Fruit fly (Drosophila melanogaster): ENCODE results near the gene BI-1.

BI-1 gene

dm6 chr3L:8346100-8346980 is 37.6 kb upstream of the BI-1 start, which contains the start of the genes CG7182 and GAPcenA (continued):
- TF ChIP-seq fd3F (GFP tag; optimal IDR thresholded peaks at IDR 0.05) (peak; percentile 68), Oli (tag; optimal IDR thresholded peaks at IDR 0.05) (peak; percentile 70), CG43689 (GFP tag; IDR thresholded peaks at IDR 0.05) (no peak), pzg (GFP tag; optimal IDR thresholded peaks at IDR 0.05) (peak; percentile 36), Hand (GFP tag; optimal IDR thresholded peaks at IDR 0.05) (peak; percentile 8), zen2 (GFP tag; IDR thresholded peaks at IDR 0.05; ENCODE audit: partially characterized antibody) (no peak), CG13894 (tag; optimal IDR thresholded peaks at IDR 0.05) (peak; percentile 71), bigmax (GFP tag; optimal IDR thresholded peaks at IDR 0.05) (no peak), kay (GFP tag; optimal IDR thresholded peaks at IDR 0.05) (peak; percentile 33), Myb (GFP tag; optimal IDR thresholded peaks at IDR 0.05) (peak; percentile 22), B-H2 (GFP tag; optimal IDR thresholded peaks at IDR 0.05) (peak; percentile 83), Hr3 (GFP tag; optimal IDR thresholded peaks at IDR 0.05) (peak; percentile 82), eyg (GFP tag; optimal IDR thresholded peaks at IDR 0.05) (no peak), sna (GFP tag; IDR thresholded peaks at IDR 0.05; ENCODE audit: partially characterized antibody) (peak; percentile 40), ac (GFP tag; optimal IDR thresholded peaks at IDR 0.05) (no peak), dmrt99B (tag; optimal IDR thresholded peaks at IDR 0.05) (peak; percentile 51), E2f2 (GFP tag; IDR thresholded peaks at IDR 0.05) (peak; percentile 59), Hr78 (GFP tag; optimal IDR thresholded peaks at IDR 0.05) (peak; percentile 5 to 100), MBD-R2 (GFP tag; IDR thresholded peaks at IDR 0.05) (peak; percentile 53), sr (GFP tag; IDR thresholded peaks at IDR 0.05) (peak; percentile 17; the same call in 1 of the 3 replicates), CG5245 (GFP tag; optimal IDR thresholded peaks at IDR 0.05) (peak; percentile 34), wor (GFP tag; IDR thresholded peaks at IDR 0.05) (no peak), CHES-1-like (GFP tag; optimal IDR thresholded peaks at IDR 0.05) (no peak), D19A (tag; optimal IDR thresholded peaks at IDR 0.05) (no peak), Hey (tag; optimal IDR thresholded peaks at IDR 0.05) (no peak), tna (GFP tag; IDR thresholded peaks at IDR 0.05; ENCODE audit: partially characterized antibody) (no peak), gsb (GFP tag; IDR thresholded peaks at IDR 0.05) (no peak), sob (GFP tag; IDR thresholded peaks at IDR 0.05) (0 out of 2 replicates have a peak, but pooled peaks have one; percentile 11), CG13775 (GFP tag; optimal IDR thresholded peaks at IDR 0.05) (peak; percentile 79), jumu (GFP tag; optimal IDR thresholded peaks at IDR 0.05) (peak; percentile 26), sens (GFP tag) (peak; percentile 84), PHDP (tag; optimal IDR thresholded peaks at IDR 0.05) (peak; percentile 74), dmrt11E (tag; optimal IDR thresholded peaks at IDR 0.05) (peak; percentile 65), gt (GFP tag; IDR thresholded peaks at IDR 0.05) (no peak), CG10959 (GFP tag; IDR thresholded peaks at IDR 0.05) (no peak), Dip2 (GFP tag; IDR thresholded peaks at IDR 0.05) (no peak), CG4820 (GFP tag; optimal IDR thresholded peaks at IDR 0.05) (peak; percentile 59), ewg (GFP tag; optimal IDR thresholded peaks at IDR 0.05) (peak; percentile 43), gce (GFP tag; IDR thresholded peaks at IDR 0.05) (no peak), CG17912 (GFP tag; optimal IDR thresholded peaks at IDR 0.05) (no peak), Side (GFP tag; optimal IDR thresholded peaks at IDR 0.05) (peak; percentile 14), caup (GFP tag; optimal IDR thresholded peaks at IDR 0.05; ENCODE audit: severe bottlenecking) (peak; percentile 70), insv (GFP tag; optimal IDR thresholded peaks at IDR 0.05) (peak in 1 of 2 experiments; percentile 46), pho (GFP tag; optimal IDR thresholded peaks at IDR 0.05) (peak; percentile 39), ase (GFP tag; IDR thresholded peaks at IDR 0.05) (peak; percentile 52; the same call in 1 of the 3 replicates), h (optimal IDR thresholded peaks at IDR 0.05) (no peak), CkIIα-i1 (GFP tag; IDR thresholded peaks at IDR 0.05) (no peak)
